Fruit fly (Drosophila melanogaster) whole organism, prepupa: ENCODE measurements around the gene hyx.

ENCODE experiments used
- Blimp-1 ChIP-seq: fragments of 200-800 bp; sonication (Bioruptor generic); optimal IDR thresholded peaks from 3 replicates; lab custom pipeline; 2017; ENCODE audit warnings: missing biosample characterization, missing genetic modification characterization, mild to moderate bottlenecking, moderate library complexity, missing genetic modification reagents
- CG10631 ChIP-seq: fragments of 200-800 bp; sonication (Bioruptor generic); optimal IDR thresholded peaks from 2 replicates; lab custom pipeline; 2016; ENCODE audit warnings: missing biosample characterization, missing genetic modification characterization
- CG10669 ChIP-seq: fragments of 200-800 bp; sonication (Bioruptor generic); optimal IDR thresholded peaks from 3 replicates; lab custom pipeline; 2018; ENCODE audit warnings: missing biosample characterization, mild to moderate bottlenecking, missing genetic modification characterization, moderate library complexity
- CG11294 ChIP-seq: fragments of 200-800 bp; sonication (Bioruptor generic); IDR thresholded peaks from 2 replicates; pipeline ENCODE4 v1.3.6; 2022; ENCODE audit warnings: missing biosample characterization, missing genetic modification characterization
- CG11762 ChIP-seq: fragments of 200-800 bp; sonication (Bioruptor generic); optimal IDR thresholded peaks from 3 replicates; lab custom pipeline; 2016; ENCODE audit warnings: missing biosample characterization, missing genetic modification characterization; ENCODE audit not compliant: insufficient read depth
- CG11902 ChIP-seq: fragments of 200-800 bp; sonication (Bioruptor generic); optimal IDR thresholded peaks from 3 replicates; lab custom pipeline; 2016; ENCODE audit warnings: missing biosample characterization, missing genetic modification characterization
- CG15336 ChIP-seq: fragments of 200-800 bp; sonication (Bioruptor generic); IDR thresholded peaks from 2 replicates; pipeline ENCODE4 v1.3.6; 2022; ENCODE audit warnings: missing biosample characterization, missing genetic modification characterization
- CG1621 ChIP-seq: fragments of 200-800 bp; sonication (Bioruptor generic); optimal IDR thresholded peaks from 3 replicates; lab custom pipeline; 2018; ENCODE audit warnings: missing biosample characterization, mild to moderate bottlenecking, missing genetic modification characterization
- CG16779 ChIP-seq: fragments of 200-800 bp; sonication (Bioruptor generic); optimal IDR thresholded peaks from 3 replicates; lab custom pipeline; 2017; ENCODE audit warnings: missing biosample characterization, mild to moderate bottlenecking, missing genetic modification characterization
- CG31627 ChIP-seq: fragments of 200-800 bp; sonication (Bioruptor generic); optimal IDR thresholded peaks from 3 replicates; lab custom pipeline; 2016; ENCODE audit warnings: missing biosample characterization, missing genetic modification characterization
- CG32006 ChIP-seq: fragments of 200-800 bp; sonication (Bioruptor generic); optimal IDR thresholded peaks from 3 replicates; lab custom pipeline; 2017; ENCODE audit warnings: missing biosample characterization, mild to moderate bottlenecking, missing genetic modification characterization
- CG34406 ChIP-seq: fragments of 200-800 bp; sonication (Bioruptor generic); optimal IDR thresholded peaks from 3 replicates; lab custom pipeline; 2016; ENCODE audit warnings: missing biosample characterization, missing genetic modification characterization
- CG4318 ChIP-seq: fragments of 200-800 bp; sonication (Bioruptor generic); optimal IDR thresholded peaks from 3 replicates; lab custom pipeline; 2017; ENCODE audit warnings: missing biosample characterization, mild to moderate bottlenecking, missing genetic modification characterization
- CG6163 ChIP-seq: fragments of 200-800 bp; sonication (Bioruptor generic); IDR thresholded peaks from 3 replicates; pipeline ENCODE4 v1.3.6; 2022; ENCODE audit warnings: missing biosample characterization, missing genetic modification characterization
- CG6276 ChIP-seq: fragments of 200-800 bp; sonication (Bioruptor generic); optimal IDR thresholded peaks from 2 replicates; lab custom pipeline; 2017; ENCODE audit warnings: missing biosample characterization, mild to moderate bottlenecking, missing genetic modification characterization
- CG6792 ChIP-seq: fragments of 200-800 bp; sonication (Bioruptor generic); optimal IDR thresholded peaks from 3 replicates; lab custom pipeline; 2016; ENCODE audit warnings: missing biosample characterization, missing genetic modification characterization
- CG6808 ChIP-seq: fragments of 200-800 bp; sonication (Bioruptor generic); optimal IDR thresholded peaks from 3 replicates; lab custom pipeline; 2017; ENCODE audit warnings: missing biosample characterization, missing genetic modification characterization, mild to moderate bottlenecking, moderate library complexity, missing genetic modification reagents
- CG6854 ChIP-seq: fragments of 200-800 bp; sonication (Bioruptor generic); optimal IDR thresholded peaks from 2 replicates; lab custom pipeline; 2017; ENCODE audit warnings: missing biosample characterization, mild to moderate bottlenecking, missing genetic modification characterization
- CG7368 ChIP-seq: fragments of 200-800 bp; sonication (Bioruptor generic); optimal IDR thresholded peaks from 3 replicates; lab custom pipeline; 2016; ENCODE audit warnings: missing biosample characterization, missing genetic modification characterization
- CG8119 ChIP-seq: fragments of 200-800 bp; sonication (Bioruptor generic); IDR thresholded peaks from 3 replicates; pipeline ENCODE4 v1.3.6; 2022; ENCODE audit warnings: missing biosample characterization, missing genetic modification characterization
- CG8319 ChIP-seq: fragments of 200-800 bp; sonication (Bioruptor generic); optimal IDR thresholded peaks from 3 replicates; lab custom pipeline; 2016; ENCODE audit warnings: missing biosample characterization, missing genetic modification characterization
- CG8632 ChIP-seq: fragments of 200-800 bp; sonication (Bioruptor generic); optimal IDR thresholded peaks from 3 replicates; lab custom pipeline; 2016; ENCODE audit warnings: missing biosample characterization, missing genetic modification characterization
- Eip75B ChIP-seq: fragments of 200-800 bp; sonication (Bioruptor generic); optimal IDR thresholded peaks from 3 replicates; lab custom pipeline; 2016; ENCODE audit warnings: missing biosample characterization, missing genetic modification characterization
- Eip78C ChIP-seq: fragments of 200-800 bp; sonication (Bioruptor generic); peaks from one replicate; lab custom pipeline; 2016; ENCODE audit warnings: missing biosample characterization, missing genetic modification characterization
- Eip93F ChIP-seq: fragments of 200-800 bp; sonication (Bioruptor generic); optimal IDR thresholded peaks from 2 replicates; lab custom pipeline; 2016; ENCODE audit warnings: missing biosample characterization, mild to moderate bottlenecking, missing genetic modification characterization
- Ets96B ChIP-seq: fragments of 200-800 bp; optimal IDR thresholded peaks from 2 replicates; lab custom pipeline; 2019; ENCODE audit warnings: missing biosample characterization, mild to moderate bottlenecking, missing genetic modification characterization, moderate library complexity
- Gug ChIP-seq: fragments of 200-800 bp; sonication (Bioruptor generic); IDR thresholded peaks from 2 replicates; pipeline ENCODE4 v1.3.6; 2022; ENCODE audit warnings: missing biosample characterization, missing genetic modification characterization
- Hr38 ChIP-seq: sonication (Bioruptor generic); optimal IDR thresholded peaks from 2 replicates; lab custom pipeline; 2016; ENCODE audit warnings: missing biosample characterization, missing genetic modification characterization
- Hr4 ChIP-seq: fragments of 200-800 bp; sonication (Bioruptor generic); optimal IDR thresholded peaks from 3 replicates; lab custom pipeline; 2016; ENCODE audit warnings: missing biosample characterization, missing genetic modification characterization
- Met ChIP-seq: fragments of 200-800 bp; sonication (Bioruptor generic); optimal IDR thresholded peaks from 3 replicates; lab custom pipeline; 2016; ENCODE audit warnings: missing biosample characterization, missing genetic modification characterization
- Smox ChIP-seq: fragments of 200-800 bp; sonication (Bioruptor generic); optimal IDR thresholded peaks from 3 replicates; lab custom pipeline; 2016; ENCODE audit warnings: missing biosample characterization, missing genetic modification characterization
- Sox102F ChIP-seq: fragments of 200-800 bp; sonication (Bioruptor generic); optimal IDR thresholded peaks from 2 replicates; lab custom pipeline; 2016; ENCODE audit warnings: missing biosample characterization, mild to moderate bottlenecking, missing genetic modification characterization
- Sox15 ChIP-seq: fragments of 200-800 bp; sonication (Bioruptor generic); optimal IDR thresholded peaks from 3 replicates; lab custom pipeline; 2016; ENCODE audit warnings: missing biosample characterization, missing genetic modification characterization
- acj6 ChIP-seq: fragments of 200-800 bp; sonication (Bioruptor generic); optimal IDR thresholded peaks from 3 replicates; lab custom pipeline; 2016; ENCODE audit warnings: missing biosample characterization, missing genetic modification characterization
- dac ChIP-seq: fragments of 200-800 bp; sonication (Bioruptor generic); optimal IDR thresholded peaks from 2 replicates; lab custom pipeline; 2017; ENCODE audit warnings: missing biosample characterization, mild to moderate bottlenecking, missing genetic modification characterization
- dsx ChIP-seq: fragments of 200-800 bp; optimal IDR thresholded peaks from 3 replicates; lab custom pipeline; 2019; ENCODE audit warnings: missing biosample characterization, mild to moderate bottlenecking, missing genetic modification characterization, moderate library complexity; ENCODE audit not compliant: poor library complexity, severe bottlenecking
- esn ChIP-seq: fragments of 200-800 bp; sonication (Bioruptor generic); optimal IDR thresholded peaks from 2 replicates; lab custom pipeline; 2016; ENCODE audit warnings: missing biosample characterization, mild to moderate bottlenecking, missing genetic modification characterization, moderate library complexity
- fd59A ChIP-seq: fragments of 200-800 bp; sonication (Bioruptor generic); optimal IDR thresholded peaks from 2 replicates; lab custom pipeline; 2017; ENCODE audit warnings: missing biosample characterization, mild to moderate bottlenecking, missing genetic modification characterization, missing genetic modification reagents
- fd85E ChIP-seq: fragments of 200-800 bp; sonication (Bioruptor generic); optimal IDR thresholded peaks from 3 replicates; lab custom pipeline; 2016; ENCODE audit warnings: missing biosample characterization, missing genetic modification characterization
- fkh ChIP-seq: fragments of 200-800 bp; sonication (Bioruptor generic); optimal IDR thresholded peaks from 3 replicates; lab custom pipeline; 2017; ENCODE audit warnings: missing biosample characterization, mild to moderate bottlenecking, missing genetic modification characterization, moderate library complexity
- net ChIP-seq: fragments of 200-800 bp; sonication (Bioruptor generic); optimal IDR thresholded peaks from 3 replicates; lab custom pipeline; 2016; ENCODE audit warnings: missing biosample characterization, missing genetic modification characterization
- pdm3 ChIP-seq: fragments of 200-800 bp; sonication (Bioruptor generic); optimal IDR thresholded peaks from 3 replicates; lab custom pipeline; 2016; ENCODE audit warnings: missing biosample characterization, missing genetic modification characterization
- salr ChIP-seq, 2 experiments: fragments of 200-800 bp; sonication (Bioruptor generic); optimal IDR thresholded peaks; 3 replicates each; lab custom pipeline; 2016 to 2018; ENCODE audit warnings: missing biosample characterization in 2 of 2, missing genetic modification characterization in 2 of 2, mild to moderate bottlenecking in 1 of 2
- ss ChIP-seq, 2 experiments: fragments of 200-800 bp; sonication (Bioruptor generic); optimal IDR thresholded peaks; 2 replicates in 1 of 2; 3 replicates in 1 of 2; lab custom pipeline; 2017 to 2018; ENCODE audit warnings: mild to moderate bottlenecking in 2 of 2, missing biosample characterization in 2 of 2, missing genetic modification characterization in 2 of 2, moderate library complexity in 1 of 2
- svp ChIP-seq: fragments of 200-800 bp; sonication (Bioruptor generic); peaks from one replicate; lab custom pipeline; 2016; ENCODE audit warnings: missing biosample characterization, missing genetic modification characterization
- topi ChIP-seq: fragments of 200-800 bp; sonication (Bioruptor generic); optimal IDR thresholded peaks from 3 replicates; lab custom pipeline; 2016; ENCODE audit warnings: missing biosample characterization, missing genetic modification characterization

Gene hyx

dm6 chr3R:9048466-9049072, 10.0 kb downstream of the hyx start, which contains the start of gene Mst85C (continued):
- TF ChIP-seq ss (GFP tag; optimal IDR thresholded peaks at IDR 0.05; lab: Kevin White, UChicago) (no peak), CG4318 (GFP tag; lab: Kevin White, UChicago) (no peak), Gug (GFP tag; lab: Robert Waterston, UW) (no peak), svp (GFP tag; lab: Kevin White, UChicago) (peak; percentile 72), CG16779 (no peak), fd85E (GFP tag; lab: Kevin White, UChicago) (no peak), CG10669 (GFP tag; lab: Kevin White, UChicago) (peak; percentile 21)
- TF ChIP-seq, all 60 proteins: peak for 8

- TF ChIP-seq CG8119 (GFP tag; lab: Robert Waterston, UW): no peak
- TF ChIP-seq CG10669 (GFP tag; lab: Kevin White, UChicago): no peak
- TF ChIP-seq Ets96B (tag; lab: Kevin White, UChicago): no peak
- TF ChIP-seq esn (GFP tag; lab: Kevin White, UChicago): peak; percentile 7
- TF ChIP-seq CG34406 (GFP tag; lab: Kevin White, UChicago): no peak
- no peak for TF ChIP-seq net (GFP tag; lab: Kevin White, UChicago)
- TF ChIP-seq fkh (GFP tag; lab: Kevin White, UChicago): no peak
- no peak for TF ChIP-seq CG6854 (GFP tag; lab: Kevin White, UChicago)
- no peak for TF ChIP-seq ss (GFP tag; optimal IDR thresholded peaks at IDR 0.05; lab: Kevin White, UChicago)
- peak; percentile 36 for TF ChIP-seq dsx (GFP tag; lab: Kevin White, UChicago)
- TF ChIP-seq Blimp-1 (GFP tag; lab: Kevin White, UChicago): no peak
- no peak for TF ChIP-seq CG1621
- TF ChIP-seq topi (GFP tag; lab: Kevin White, UChicago): no peak
- no peak for TF ChIP-seq CG6163 (GFP tag; lab: Robert Waterston, UW)
- no peak for TF ChIP-seq CG11902 (GFP tag; lab: Kevin White, UChicago)
- TF ChIP-seq CG8632 (GFP tag; lab: Kevin White, UChicago): no peak
- no peak for TF ChIP-seq CG7368
- no peak for TF ChIP-seq Hr4 (GFP tag; lab: Kevin White, UChicago)
- no peak for TF ChIP-seq CG6792 (GFP tag; lab: Kevin White, UChicago)
- TF ChIP-seq CG16779: no peak
- TF ChIP-seq svp (GFP tag; lab: Kevin White, UChicago): peak; percentile 85
- TF ChIP-seq CG15336 (GFP tag; lab: Robert Waterston, UW): no peak
- no peak for TF ChIP-seq CG6808 (GFP tag; lab: Kevin White, UChicago)
- TF ChIP-seq acj6 (GFP tag; lab: Kevin White, UChicago): no peak
- TF ChIP-seq CG11294: no peak
- TF ChIP-seq CG6276 (GFP tag; lab: Kevin White, UChicago): no peak
- TF ChIP-seq Eip93F: no peak
- no peak for TF ChIP-seq salr (GFP tag; optimal IDR thresholded peaks at IDR 0.05; lab: Kevin White, UChicago)
- no peak for TF ChIP-seq Met (GFP tag; lab: Kevin White, UChicago)
- TF ChIP-seq Eip78C (GFP tag; lab: Kevin White, UChicago): peak; percentile 71
- no peak for TF ChIP-seq Hr38 (GFP tag; lab: Kevin White, UChicago)
- TF ChIP-seq Eip75B: no peak
- no peak for TF ChIP-seq CG8319 (GFP tag; lab: Kevin White, UChicago)
- no peak for TF ChIP-seq Sox102F (GFP tag; lab: Kevin White, UChicago)
- peak; percentile 7 for TF ChIP-seq CG10631 (GFP tag; lab: Kevin White, UChicago)
- no peak for TF ChIP-seq CG11762 (GFP tag; lab: Kevin White, UChicago)
- no peak for TF ChIP-seq CG31627 (GFP tag; lab: Kevin White, UChicago)
- no peak for TF ChIP-seq Sox15 (GFP tag; lab: Kevin White, UChicago)
- TF ChIP-seq Gug (GFP tag; lab: Robert Waterston, UW): no peak
- no peak for TF ChIP-seq dac (GFP tag; lab: Kevin White, UChicago)
- TF ChIP-seq CG4318 (GFP tag; lab: Kevin White, UChicago): no peak
- TF ChIP-seq CG32006 (GFP tag; lab: Kevin White, UChicago): no peak
- TF ChIP-seq Smox (GFP tag; lab: Kevin White, UChicago): no peak
- TF ChIP-seq fd59A (GFP tag; lab: Kevin White, UChicago): no peak
- TF ChIP-seq pdm3 (GFP tag; lab: Kevin White, UChicago): peak; percentile 30
Measured at dm6 chr3R:9049091-9049981, 10.8 kb downstream of the hyx start.
